Worm (Caenorhabditis elegans) whole organism, L4/young adult: ENCODE data around the gene nhr-237.

Source experiments
- W03F9.2 ChIP-seq: fragments of 150-350 bp; optimal IDR thresholded peaks from 2 replicates; lab custom pipeline; 2014; ENCODE audit warnings: missing biosample characterization, missing genetic modification characterization
- dao-5 ChIP-seq: sonication (generic microtip); optimal IDR thresholded peaks from 2 replicates; lab custom pipeline; 2016; ENCODE audit warnings: missing genotype, missing genetic modification characterization, moderate library complexity, missing compliant biosample characterization
- him-1 ChIP-seq: sonication (generic microtip); optimal IDR thresholded peaks from 2 replicates; lab custom pipeline; 2016; ENCODE audit warnings: missing genotype, missing genetic modification reagents, missing genetic modification characterization, missing compliant biosample characterization

- TF ChIP-seq him-1 (tag; lab: Kevin White, UChicago): no peak
- no peak for TF ChIP-seq W03F9.2 (tag; lab: Kevin White, UChicago)
- TF ChIP-seq dao-5 (tag; lab: Kevin White, UChicago): no peak
Measured at ce11 chrV:1623429-1623828, 3.2 kb downstream of the nhr-237 start.
